Fruit fly (Drosophila melanogaster) whole organism, adult: ENCODE data around the gene CG1628.

Experiments used
- CG12768 ChIP-seq: fragments of 200-800 bp; sonication (Bioruptor generic); optimal IDR thresholded peaks from 2 replicates; lab custom pipeline; 2017; ENCODE audit warnings: missing biosample characterization, missing genetic modification characterization, mild to moderate bottlenecking, moderate library complexity, missing genetic modification reagents
- CG1620 ChIP-seq: fragments of 200-800 bp; sonication (Bioruptor generic); optimal IDR thresholded peaks from 2 replicates; lab custom pipeline; 2016; ENCODE audit warnings: missing biosample characterization, missing genetic modification characterization
- CG33017 ChIP-seq: fragments of 200-800 bp; sonication (Bioruptor generic); optimal IDR thresholded peaks from 2 replicates; lab custom pipeline; 2018; ENCODE audit warnings: missing biosample characterization, mild to moderate bottlenecking, missing genetic modification characterization, moderate library complexity
- Clk ChIP-seq: fragments of 200-800 bp; sonication (Bioruptor generic); optimal IDR thresholded peaks from 2 replicates; lab custom pipeline; 2017; ENCODE audit warnings: missing biosample characterization, missing genetic modification characterization
- Hr96 ChIP-seq: fragments of 200-800 bp; sonication (Bioruptor generic); optimal IDR thresholded peaks from 2 replicates; lab custom pipeline; 2016; ENCODE audit warnings: missing biosample characterization, missing genetic modification characterization
- Mnt ChIP-seq: fragments of 200-800 bp; sonication (Bioruptor generic); optimal IDR thresholded peaks from 2 replicates; lab custom pipeline; 2016; ENCODE audit warnings: missing biosample characterization, mild to moderate bottlenecking, missing genetic modification characterization
- cnc ChIP-seq, 2 experiments: fragments of >200 bp; optimal IDR thresholded peaks; 2 replicates each; lab custom pipeline; 2017
- kay ChIP-seq: fragments of 200-800 bp; sonication (Bioruptor generic); peaks from one replicate; lab custom pipeline; 2016; ENCODE audit warnings: missing biosample characterization, missing genetic modification characterization, borderline replicate concordance
- ovo ChIP-seq: fragments of 200-800 bp; sonication (Bioruptor generic); optimal IDR thresholded peaks from 2 replicates; lab custom pipeline; 2016; ENCODE audit warnings: missing biosample characterization, missing genetic modification characterization
- pad ChIP-seq: fragments of 200-800 bp; sonication (Bioruptor generic); optimal IDR thresholded peaks from 3 replicates; lab custom pipeline; 2017; ENCODE audit warnings: missing biosample characterization, missing genetic modification characterization, mild to moderate bottlenecking, moderate library complexity, missing genetic modification reagents
- toe ChIP-seq: fragments of 200-800 bp; sonication (Bioruptor generic); optimal IDR thresholded peaks from 2 replicates; lab custom pipeline; 2016; ENCODE audit warnings: missing biosample characterization, missing genetic modification characterization

- TF ChIP-seq toe (GFP tag; lab: Kevin White, UChicago) (no peak), Mnt (GFP tag; lab: Kevin White, UChicago) (no peak), Hr96 (GFP tag; lab: Kevin White, UChicago) (no peak), CG1620 (no peak), Clk (GFP tag; lab: Kevin White, UChicago) (no peak), CG33017 (tag; lab: Kevin White, UChicago) (no peak), CG12768 (GFP tag; lab: Kevin White, UChicago) (no peak), cnc (optimal IDR thresholded peaks at IDR 0.05; lab: Kevin White, UChicago) (no peak), pad (GFP tag; lab: Kevin White, UChicago) (no peak), ovo (GFP tag; lab: Kevin White, UChicago) (no peak), kay (GFP tag; lab: Kevin White, UChicago) (no peak)
Observed at dm6 chrX:10621202-10621990, 18.9 kb upstream of the CG1628 start.
